Worm (Caenorhabditis elegans) whole organism, L4/young adult: ENCODE data around the gene snt-5.

ENCODE experiments used
- W03F9.2 ChIP-seq: fragments of 150-350 bp; optimal IDR thresholded peaks from 2 replicates; lab custom pipeline; 2014; ENCODE audit warnings: missing biosample characterization, missing genetic modification characterization
- dao-5 ChIP-seq: sonication (generic microtip); optimal IDR thresholded peaks from 2 replicates; lab custom pipeline; 2016; ENCODE audit warnings: missing genotype, missing genetic modification characterization, moderate library complexity, missing compliant biosample characterization
- him-1 ChIP-seq: sonication (generic microtip); optimal IDR thresholded peaks from 2 replicates; lab custom pipeline; 2016; ENCODE audit warnings: missing genotype, missing genetic modification reagents, missing genetic modification characterization, missing compliant biosample characterization

The snt-5 gene

ce11 chrV:1349802-1350201 lies 61.6 kb downstream of the snt-5 start:
- no peak for TF ChIP-seq W03F9.2
- no peak for TF ChIP-seq dao-5 (tag; lab: Kevin White, UChicago)
- no peak for TF ChIP-seq him-1 (tag; lab: Kevin White, UChicago)
